Fruit fly (Drosophila melanogaster) whole organism, embryonic: ENCODE measurements around the gene Nsf2.

Source experiments
- Ada2b ChIP-seq: fragments of 200-800 bp; sonication (Bioruptor generic); IDR thresholded peaks from 2 replicates; pipeline ENCODE4 v1.3.6; 2022; ENCODE audit warnings: missing biosample characterization, missing genetic modification characterization
- Antp ChIP-seq: fragments of 200-800 bp; sonication (Bioruptor generic); optimal IDR thresholded peaks from 3 replicates; lab custom pipeline; 2016; ENCODE audit warnings: missing biosample characterization, missing genetic modification characterization
- BEAF-32 ChIP-seq: fragments of 200-800 bp; sonication (Bioruptor generic); optimal IDR thresholded peaks from 3 replicates; lab custom pipeline; 2017; ENCODE audit warnings: missing biosample characterization, missing genetic modification characterization, mild to moderate bottlenecking, moderate library complexity, missing genetic modification reagents
- BtbVII ChIP-seq: fragments of 200-800 bp; sonication (Bioruptor generic); optimal IDR thresholded peaks from 3 replicates; lab custom pipeline; 2017; ENCODE audit warnings: missing biosample characterization, mild to moderate bottlenecking, missing genetic modification characterization
- CG10366 ChIP-seq: fragments of 200-800 bp; sonication (Bioruptor generic); IDR thresholded peaks from 2 replicates; pipeline ENCODE4 v1.3.6; 2022; ENCODE audit warnings: missing biosample characterization, missing genetic modification characterization
- CG11456 ChIP-seq: fragments of 200-800 bp; sonication (Bioruptor generic); IDR thresholded peaks from 3 replicates; pipeline ENCODE4 v1.3.6; 2022; ENCODE audit warnings: missing biosample characterization, missing genetic modification characterization
- CG12744 ChIP-seq: fragments of 200-800 bp; sonication (Bioruptor generic); optimal IDR thresholded peaks from 2 replicates; lab custom pipeline; 2016; ENCODE audit warnings: missing biosample characterization, missing genetic modification characterization
- CG14014 ChIP-seq: fragments of 200-800 bp; sonication (Bioruptor generic); IDR thresholded peaks from 2 replicates; pipeline ENCODE4 v1.3.6; 2022; ENCODE audit warnings: missing biosample characterization, missing genetic modification characterization
- CG14441 ChIP-seq: fragments of 200-800 bp; sonication (Bioruptor generic); IDR thresholded peaks from 2 replicates; pipeline ENCODE4 v1.3.6; 2022; ENCODE audit warnings: missing biosample characterization, missing genetic modification characterization
- CG15514 ChIP-seq: fragments of 200-800 bp; sonication (Bioruptor generic); optimal IDR thresholded peaks from 3 replicates; lab custom pipeline; 2017; ENCODE audit warnings: missing biosample characterization, missing genetic modification characterization, mild to moderate bottlenecking, moderate library complexity, missing genetic modification reagents
- CG15696 ChIP-seq: fragments of 200-800 bp; sonication (Bioruptor generic); optimal IDR thresholded peaks from 2 replicates; lab custom pipeline; 2019; ENCODE audit warnings: missing biosample characterization, mild to moderate bottlenecking, missing genetic modification characterization, moderate library complexity
- CG17802 ChIP-seq: fragments of 200-800 bp; sonication (Bioruptor generic); optimal IDR thresholded peaks from 2 replicates; lab custom pipeline; 2018; ENCODE audit warnings: missing biosample characterization, mild to moderate bottlenecking, missing genetic modification characterization, moderate library complexity
- CG1792 ChIP-seq: fragments of 200-800 bp; sonication (Bioruptor generic); optimal IDR thresholded peaks from 2 replicates; lab custom pipeline; 2016; ENCODE audit warnings: missing biosample characterization, missing genetic modification characterization
- CG2712 ChIP-seq: fragments of 200-800 bp; optimal IDR thresholded peaks from 3 replicates; lab custom pipeline; 2019; ENCODE audit warnings: missing biosample characterization, mild to moderate bottlenecking, missing genetic modification characterization, moderate library complexity
- CG2889 ChIP-seq: fragments of 200-800 bp; sonication (Bioruptor generic); IDR thresholded peaks from 3 replicates; pipeline ENCODE4 v1.3.6; 2022; ENCODE audit warnings: missing biosample characterization, missing genetic modification characterization
- CG42726 ChIP-seq: fragments of 200-800 bp; sonication (Bioruptor generic); IDR thresholded peaks from 2 replicates; pipeline ENCODE4 v1.3.6; 2022; ENCODE audit warnings: missing biosample characterization, missing genetic modification characterization; ENCODE audit not compliant: partially characterized antibody
- CG4707 ChIP-seq: fragments of 200-800 bp; sonication (Bioruptor generic); optimal IDR thresholded peaks from 2 replicates; lab custom pipeline; 2018; ENCODE audit warnings: missing biosample characterization, mild to moderate bottlenecking, missing genetic modification characterization, moderate library complexity
- CG6272 ChIP-seq: fragments of 200-800 bp; sonication (Bioruptor generic); IDR thresholded peaks from 2 replicates; pipeline ENCODE4 v1.3.6; 2022; ENCODE audit warnings: missing biosample characterization, missing genetic modification characterization
- CG7745 ChIP-seq: fragments of 200-800 bp; sonication (Bioruptor generic); optimal IDR thresholded peaks from 2 replicates; lab custom pipeline; 2018; ENCODE audit warnings: missing biosample characterization, mild to moderate bottlenecking, missing genetic modification characterization, moderate library complexity
- CG7839 ChIP-seq: fragments of 200-800 bp; sonication (Bioruptor generic); optimal IDR thresholded peaks from 3 replicates; lab custom pipeline; 2018; ENCODE audit warnings: missing biosample characterization, mild to moderate bottlenecking, missing genetic modification characterization, moderate library complexity
- D ChIP-seq, 2 experiments: fragments of 200-800 bp in 1 of 2; fragments of >200 bp in 1 of 2; sonication (Bioruptor generic) in 1 of 2; optimal IDR thresholded peaks; 2 replicates in 1 of 2; 3 replicates in 1 of 2; lab custom pipeline; 2017; ENCODE audit warnings: mild to moderate bottlenecking in 1 of 2, missing biosample characterization in 1 of 2, missing genetic modification characterization in 1 of 2, missing genetic modification reagents in 1 of 2
- Deaf1 ChIP-seq: fragments of 200-800 bp; optimal IDR thresholded peaks from 3 replicates; lab custom pipeline; 2019; ENCODE audit warnings: missing biosample characterization, mild to moderate bottlenecking, missing genetic modification characterization, moderate library complexity
- H2.0 ChIP-seq: fragments of 200-800 bp; sonication (Bioruptor generic); IDR thresholded peaks from 2 replicates; pipeline ENCODE4 v1.3.6; 2022; ENCODE audit warnings: missing biosample characterization, missing genetic modification characterization
- Hr51 ChIP-seq, 2 experiments: fragments of 200-800 bp; sonication (Bioruptor generic); optimal IDR thresholded peaks; 2 replicates in 1 of 2; 3 replicates in 1 of 2; lab custom pipeline; 2016 to 2018; ENCODE audit warnings: missing biosample characterization in 2 of 2, missing genetic modification characterization in 2 of 2, mild to moderate bottlenecking in 1 of 2, moderate library complexity in 1 of 2
- MESR4 ChIP-seq: fragments of 200-800 bp; sonication (Bioruptor generic); optimal IDR thresholded peaks from 2 replicates; lab custom pipeline; 2018; ENCODE audit warnings: missing biosample characterization, mild to moderate bottlenecking, missing genetic modification characterization, moderate library complexity
- Mad ChIP-seq: fragments of 200-800 bp; sonication (Bioruptor generic); optimal IDR thresholded peaks from 2 replicates; lab custom pipeline; 2016; ENCODE audit warnings: missing biosample characterization, missing genetic modification characterization
- Mrtf ChIP-seq: fragments of 200-800 bp; sonication (Bioruptor generic); IDR thresholded peaks from 3 replicates; pipeline ENCODE4 v1.3.6; 2022; ENCODE audit warnings: missing biosample characterization, missing genetic modification characterization
- Optix ChIP-seq: fragments of 200-800 bp; sonication (Bioruptor generic); IDR thresholded peaks from 3 replicates; pipeline ENCODE4 v1.3.6; 2022; ENCODE audit warnings: missing biosample characterization, missing genetic modification characterization
- Pdp1 ChIP-seq, 2 experiments: fragments of 200-800 bp; sonication (Bioruptor generic); optimal IDR thresholded peaks; 3 replicates each; lab custom pipeline; 2016; ENCODE audit warnings: missing biosample characterization in 2 of 2, missing genetic modification characterization in 2 of 2, mild to moderate bottlenecking in 1 of 2, moderate library complexity in 1 of 2
- Sin3A ChIP-seq: fragments of >200 bp; optimal IDR thresholded peaks from 2 replicates; lab custom pipeline; 2018
- Sox100B ChIP-seq: fragments of 200-800 bp; sonication (Bioruptor generic); optimal IDR thresholded peaks from 3 replicates; lab custom pipeline; 2018; ENCODE audit warnings: missing biosample characterization, mild to moderate bottlenecking, missing genetic modification characterization
- az2 ChIP-seq: fragments of 200-800 bp; sonication (Bioruptor generic); optimal IDR thresholded peaks from 3 replicates; lab custom pipeline; 2016; ENCODE audit warnings: missing biosample characterization, missing genetic modification characterization
- bsh ChIP-seq, 2 experiments: fragments of 200-800 bp; sonication (Bioruptor generic); optimal IDR thresholded peaks; 2 replicates each; lab custom pipeline; 2017 to 2018; ENCODE audit warnings: mild to moderate bottlenecking in 2 of 2, missing biosample characterization in 2 of 2, missing genetic modification characterization in 2 of 2, moderate library complexity in 1 of 2
- corto ChIP-seq: fragments of 200-800 bp; sonication (Bioruptor generic); optimal IDR thresholded peaks from 2 replicates; lab custom pipeline; 2016; ENCODE audit warnings: missing biosample characterization, mild to moderate bottlenecking, missing genetic modification characterization, moderate library complexity
- cwo ChIP-seq: fragments of 200-800 bp; sonication (Bioruptor generic); optimal IDR thresholded peaks from 3 replicates; lab custom pipeline; 2017; ENCODE audit warnings: missing biosample characterization, missing genetic modification characterization, mild to moderate bottlenecking, moderate library complexity, missing genetic modification reagents
- dati ChIP-seq: fragments of 200-800 bp; sonication (Bioruptor generic); IDR thresholded peaks from 2 replicates; pipeline ENCODE4 v1.3.6; 2022; ENCODE audit warnings: missing biosample characterization, missing genetic modification characterization
- en ChIP-seq: fragments of 200-800 bp; sonication (Bioruptor generic); optimal IDR thresholded peaks from 2 replicates; lab custom pipeline; 2016; ENCODE audit warnings: missing biosample characterization, missing genetic modification characterization
- fd102C ChIP-seq: fragments of 200-800 bp; sonication (Bioruptor generic); optimal IDR thresholded peaks from 2 replicates; lab custom pipeline; 2018; ENCODE audit warnings: missing biosample characterization, mild to moderate bottlenecking, missing genetic modification characterization, moderate library complexity
- gem ChIP-seq: fragments of 200-800 bp; sonication (Bioruptor generic); optimal IDR thresholded peaks from 2 replicates; lab custom pipeline; 2019; ENCODE audit warnings: missing biosample characterization, mild to moderate bottlenecking, missing genetic modification characterization, moderate library complexity
- h ChIP-seq: fragments of >200 bp; optimal IDR thresholded peaks from 2 replicates; lab custom pipeline; 2017
- insv ChIP-seq, 2 experiments: fragments of 200-800 bp; sonication (Bioruptor generic); optimal IDR thresholded peaks; 3 replicates each; lab custom pipeline; 2016 to 2018; ENCODE audit warnings: missing biosample characterization in 2 of 2, missing genetic modification characterization in 2 of 2
- klu ChIP-seq: fragments of 200-800 bp; sonication (Bioruptor generic); IDR thresholded peaks from 2 replicates; pipeline ENCODE4 v1.3.6; 2022; ENCODE audit warnings: missing biosample characterization, missing genetic modification characterization
- kni ChIP-seq: fragments of 200-800 bp; sonication (Bioruptor generic); optimal IDR thresholded peaks from 3 replicates; lab custom pipeline; 2017; ENCODE audit warnings: mild to moderate bottlenecking, missing biosample characterization, missing genetic modification reagents, missing genetic modification characterization
- p53 ChIP-seq: fragments of 200-800 bp; sonication (Bioruptor generic); optimal IDR thresholded peaks from 2 replicates; lab custom pipeline; 2016; ENCODE audit warnings: missing biosample characterization, missing genetic modification characterization
- pros ChIP-seq: fragments of 200-800 bp; sonication (Bioruptor generic); optimal IDR thresholded peaks from 3 replicates; lab custom pipeline; 2019; ENCODE audit warnings: missing biosample characterization, mild to moderate bottlenecking, missing genetic modification characterization, moderate library complexity
- pum ChIP-seq: fragments of 200-800 bp; sonication (Bioruptor generic); optimal IDR thresholded peaks from 2 replicates; lab custom pipeline; 2016; ENCODE audit warnings: missing biosample characterization, missing genetic modification characterization
- run ChIP-seq: fragments of 200-800 bp; sonication (Bioruptor generic); optimal IDR thresholded peaks from 3 replicates; lab custom pipeline; 2018; ENCODE audit warnings: missing biosample characterization, mild to moderate bottlenecking, missing genetic modification characterization
- seq ChIP-seq: fragments of 200-800 bp; sonication (Bioruptor generic); IDR thresholded peaks from 2 replicates; pipeline ENCODE4 v1.3.6; 2022; ENCODE audit warnings: missing biosample characterization, missing genetic modification characterization
- toy ChIP-seq: fragments of 200-800 bp; sonication (Bioruptor generic); IDR thresholded peaks from 2 replicates; pipeline ENCODE4 v1.3.6; 2022; ENCODE audit warnings: missing biosample characterization, missing genetic modification characterization
- wdn ChIP-seq: fragments of 200-800 bp; sonication (Bioruptor generic); IDR thresholded peaks from 2 replicates; pipeline ENCODE4 v1.3.6; 2022; ENCODE audit warnings: missing biosample characterization, missing genetic modification characterization
- zf30C ChIP-seq: fragments of 200-800 bp; sonication (Bioruptor generic); optimal IDR thresholded peaks from 3 replicates; lab custom pipeline; 2018; ENCODE audit warnings: missing biosample characterization, mild to moderate bottlenecking, missing genetic modification characterization

The Nsf2 gene

dm6 chr3R:13839883-13840412 lies 2.2 kb upstream of the Nsf2 start, which contains the start of gene CG31495 (continued):
- TF ChIP-seq Hr51 (GFP tag; optimal IDR thresholded peaks at IDR 0.05; lab: Kevin White, UChicago), result no peak
- TF ChIP-seq Deaf1 (tag; lab: Kevin White, UChicago), result no peak
- no peak for TF ChIP-seq Mrtf
- no peak for TF ChIP-seq H2.0 (GFP tag; lab: Robert Waterston, UW)
- no peak for TF ChIP-seq Sin3A (lab: Kevin White, UChicago)
- TF ChIP-seq Ada2b (GFP tag; lab: Robert Waterston, UW), result 0 out of 2 replicates have a peak, but pooled peaks have one; percentile 26
- peak; percentile 42 for TF ChIP-seq gem (tag; lab: Kevin White, UChicago)
- no peak for TF ChIP-seq zf30C (GFP tag; lab: Kevin White, UChicago)
- TF ChIP-seq CG10366, result no peak
- no peak for TF ChIP-seq corto (GFP tag; lab: Kevin White, UChicago)
- no peak for TF ChIP-seq CG14441
- TF ChIP-seq Optix (GFP tag; lab: Robert Waterston, UW), result no peak
- no peak for TF ChIP-seq pum (GFP tag; lab: Kevin White, UChicago)
- TF ChIP-seq CG12744 (GFP tag; lab: Kevin White, UChicago), result no peak
- TF ChIP-seq Antp (GFP tag; lab: Kevin White, UChicago), result no peak
- TF ChIP-seq p53 (GFP tag; lab: Kevin White, UChicago), result no peak
- no peak for TF ChIP-seq CG1792 (GFP tag; lab: Kevin White, UChicago)
- TF ChIP-seq CG2712, result peak; percentile 49
- TF ChIP-seq CG15514, result peak; percentile 44
- no peak for TF ChIP-seq MESR4 (GFP tag; lab: Kevin White, UChicago)
- no peak for TF ChIP-seq CG2889 (GFP tag; lab: Robert Waterston, UW)
- TF ChIP-seq dati, result no peak
- no peak for TF ChIP-seq D (optimal IDR thresholded peaks at IDR 0.05; lab: Kevin White, UChicago)
- TF ChIP-seq D (GFP tag; optimal IDR thresholded peaks at IDR 0.05; lab: Kevin White, UChicago), result no peak
- no peak for TF ChIP-seq Mad (GFP tag; lab: Kevin White, UChicago)
- TF ChIP-seq CG14014 (GFP tag; lab: Robert Waterston, UW), result no peak
- no peak for TF ChIP-seq Sox100B (GFP tag; lab: Kevin White, UChicago)
- peak; percentile 28 for TF ChIP-seq CG7839
- no peak for TF ChIP-seq kni (GFP tag; lab: Kevin White, UChicago)
- TF ChIP-seq bsh (GFP tag; optimal IDR thresholded peaks at IDR 0.05; lab: Kevin White, UChicago), result no peak
- TF ChIP-seq en (GFP tag; lab: Kevin White, UChicago), result no peak
- TF ChIP-seq az2 (GFP tag; lab: Kevin White, UChicago), result peak; percentile 25
- peak in 1 of 2 experiments; percentile 18 for TF ChIP-seq insv (GFP tag; optimal IDR thresholded peaks at IDR 0.05; lab: Kevin White, UChicago)
- TF ChIP-seq seq, result no peak
- no peak for TF ChIP-seq CG42726 (GFP tag; lab: Robert Waterston, UW)
- TF ChIP-seq pros (GFP tag; lab: Kevin White, UChicago), result no peak
- TF ChIP-seq CG6272 (GFP tag; lab: Robert Waterston, UW), result no peak
- no peak for TF ChIP-seq cwo (GFP tag; lab: Kevin White, UChicago)
- TF ChIP-seq toy, result no peak
- peak; percentile 60 for TF ChIP-seq BEAF-32 (GFP tag; lab: Kevin White, UChicago)
- no peak for TF ChIP-seq CG7745 (tag; lab: Kevin White, UChicago)
- TF ChIP-seq h (lab: Kevin White, UChicago), result no peak
- TF ChIP-seq CG4707 (GFP tag; lab: Kevin White, UChicago), result no peak
- TF ChIP-seq CG11456 (GFP tag; lab: Robert Waterston, UW), result no peak
- TF ChIP-seq klu (GFP tag; lab: Robert Waterston, UW), result no peak
- TF ChIP-seq fd102C (GFP tag; lab: Kevin White, UChicago), result no peak
- peak; percentile 77 for TF ChIP-seq CG17802
- no peak for TF ChIP-seq CG15696 (tag; lab: Kevin White, UChicago)
- no peak for TF ChIP-seq wdn (GFP tag; lab: Robert Waterston, UW)
- TF ChIP-seq Pdp1 (GFP tag; optimal IDR thresholded peaks at IDR 0.05; lab: Kevin White, UChicago), result peak in 1 of 2 experiments; percentile 85
- no peak for TF ChIP-seq run
- TF ChIP-seq BtbVII (GFP tag; lab: Kevin White, UChicago), result no peak
